Worm (Caenorhabditis elegans): Measurements from ENCODE around the gene T12E12.6.

DNA sequence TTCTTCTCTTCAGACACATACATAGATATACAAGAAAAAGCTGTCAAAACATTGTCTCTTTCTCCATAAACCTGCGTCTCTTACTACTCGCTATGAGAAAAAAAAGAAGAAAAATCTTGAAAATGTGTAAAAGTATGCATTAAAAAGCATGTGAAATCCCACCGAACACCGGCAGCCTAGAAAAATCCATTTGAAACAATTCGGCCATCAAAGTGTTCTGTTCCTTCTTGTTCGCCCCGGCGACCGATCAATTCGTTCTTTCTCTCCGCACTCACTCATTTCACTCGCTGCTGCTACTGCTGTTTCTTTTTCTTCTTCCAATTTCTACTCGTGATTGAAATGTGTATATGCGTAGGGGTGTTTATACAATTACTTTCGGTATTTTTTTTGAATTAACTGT, 25.1 kb downstream of the T12E12.6 start:
- TF ChIP-seq snpc-4 (tag; optimal IDR thresholded peaks at IDR 0.05) (no peak), bed-3 (GFP tag; optimal IDR thresholded peaks at IDR 0.05) (no peak), nhr-237 (tag; optimal IDR thresholded peaks at IDR 0.05) (no peak), mab-5 (tag; optimal IDR thresholded peaks at IDR 0.05) (no peak), pha-4 (tag; optimal IDR thresholded peaks at IDR 0.05) (no peak), nhr-28 (tag; optimal IDR thresholded peaks at IDR 0.05) (no peak), mls-2 (tag; optimal IDR thresholded peaks at IDR 0.05) (no peak), sem-2 (GFP tag; optimal IDR thresholded peaks at IDR 0.05) (no peak), mep-1 (tag; optimal IDR thresholded peaks at IDR 0.05) (peak; percentile 2), zip-8 (tag; optimal IDR thresholded peaks at IDR 0.05) (no peak), sptf-1 (tag; optimal IDR thresholded peaks at IDR 0.05) (peak; percentile 1)
